Fruit fly (Drosophila melanogaster): Measurements from ENCODE around the gene Men-b.

The Men-b gene

DNA sequence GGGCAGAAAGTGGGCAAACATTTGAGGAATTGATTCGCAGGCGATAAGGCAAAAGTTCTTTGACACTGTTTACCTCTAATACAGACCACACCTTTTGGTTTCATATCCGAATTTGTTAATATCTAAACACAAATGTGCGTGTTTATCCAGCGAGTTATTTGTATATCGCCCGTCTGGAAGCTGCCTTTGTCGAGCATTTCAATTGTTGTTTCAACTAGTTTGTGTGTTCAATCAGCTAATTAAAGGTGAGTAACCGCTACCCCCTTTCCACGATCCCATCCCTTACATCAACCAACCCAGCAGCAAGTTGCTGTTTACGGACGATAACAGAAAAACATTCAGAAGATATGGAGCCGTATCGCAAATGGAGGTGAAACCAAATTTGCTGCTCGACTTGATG is 20.1 kb upstream of the Men-b start (continued):
- TF ChIP-seq eve (GFP tag; optimal IDR thresholded peaks at IDR 0.05) (no peak), CG4707 (GFP tag; optimal IDR thresholded peaks at IDR 0.05) (no peak), Fer2 (tag; optimal IDR thresholded peaks at IDR 0.05) (peak; percentile 13), H2.0 (GFP tag; IDR thresholded peaks at IDR 0.05) (0 out of 2 replicates have a peak, but pooled peaks have one; percentile 12), fru (optimal IDR thresholded peaks at IDR 0.05) (no peak), CG7928 (GFP tag; optimal IDR thresholded peaks at IDR 0.05) (peak; percentile 9), ato (GFP tag; IDR thresholded peaks at IDR 0.05; ENCODE audit: partially characterized antibody) (no peak), en (GFP tag; optimal IDR thresholded peaks at IDR 0.05) (no peak), mirr (GFP tag; optimal IDR thresholded peaks at IDR 0.05) (peak; percentile 54), Dref (GFP tag; IDR thresholded peaks at IDR 0.05) (no peak), HmgZ (tag; optimal IDR thresholded peaks at IDR 0.05) (peak; percentile 54), CG13296 (GFP tag; optimal IDR thresholded peaks at IDR 0.05) (peak; percentile 61), Bdp1 (GFP tag; optimal IDR thresholded peaks at IDR 0.05) (no peak), NK7.1 (GFP tag; optimal IDR thresholded peaks at IDR 0.05) (no peak), CG10431 (GFP tag; optimal IDR thresholded peaks at IDR 0.05) (no peak), Gsc (GFP tag; IDR thresholded peaks at IDR 0.05) (no peak), CG11723 (GFP tag; optimal IDR thresholded peaks at IDR 0.05) (peak; percentile 17), odd (GFP tag; optimal IDR thresholded peaks at IDR 0.05) (peak; percentile 36), B-H2 (GFP tag; optimal IDR thresholded peaks at IDR 0.05) (peak; percentile 71), pfk (GFP tag; optimal IDR thresholded peaks at IDR 0.05) (no peak), NC2α (GFP tag; optimal IDR thresholded peaks at IDR 0.05) (no peak), Pdp1 (GFP tag; optimal IDR thresholded peaks at IDR 0.05) (peak in 1 of 2 experiments; percentile 16), CG11247 (GFP tag; IDR thresholded peaks at IDR 0.05) (peak; percentile 48; the same call in 1 of the 2 replicates), danr (GFP tag; IDR thresholded peaks at IDR 0.05) (no peak), sr (GFP tag; IDR thresholded peaks at IDR 0.05) (no peak), jing (GFP tag; optimal IDR thresholded peaks at IDR 0.05) (no peak), CG14441 (GFP tag; IDR thresholded peaks at IDR 0.05) (no peak), repo (GFP tag; optimal IDR thresholded peaks at IDR 0.05) (no peak), Doc2 (GFP tag; IDR thresholded peaks at IDR 0.05) (no peak), Hey (tag; optimal IDR thresholded peaks at IDR 0.05) (peak; percentile 25), CG11504 (tag; optimal IDR thresholded peaks at IDR 0.05) (no peak), knrl (GFP tag; IDR thresholded peaks at IDR 0.05; ENCODE audit: partially characterized antibody) (no peak), CG11696 (GFP tag; IDR thresholded peaks at IDR 0.05) (no peak), Bteb2 (GFP tag; optimal IDR thresholded peaks at IDR 0.05) (peak; percentile 14), nau (GFP tag; optimal IDR thresholded peaks at IDR 0.05) (no peak), Asciz (GFP tag; optimal IDR thresholded peaks at IDR 0.05) (peak; percentile 35), exex (tag; optimal IDR thresholded peaks at IDR 0.05) (peak; percentile 40), Atf6 (GFP tag; IDR thresholded peaks at IDR 0.05) (peak; percentile 84), CoRest (tag; optimal IDR thresholded peaks at IDR 0.05) (peak; percentile 1), CrebB (tag; optimal IDR thresholded peaks at IDR 0.05) (peak; percentile 57), CG15011 (GFP tag; optimal IDR thresholded peaks at IDR 0.05) (peak; percentile 56), Deaf1 (tag; optimal IDR thresholded peaks at IDR 0.05) (no peak), gcm2 (GFP tag; optimal IDR thresholded peaks at IDR 0.05) (no peak), Hmr (GFP tag; optimal IDR thresholded peaks at IDR 0.05) (peak; percentile 87), Gug (GFP tag; IDR thresholded peaks at IDR 0.05) (no peak), CG8924 (tag; optimal IDR thresholded peaks at IDR 0.05) (no peak), CG7745 (tag; optimal IDR thresholded peaks at IDR 0.05) (no peak), CG13775 (GFP tag; optimal IDR thresholded peaks at IDR 0.05) (no peak), trh (GFP tag; optimal IDR thresholded peaks at IDR 0.05) (no peak), CG8388 (GFP tag; optimal IDR thresholded peaks at IDR 0.05) (no peak), CG17829 (tag; optimal IDR thresholded peaks at IDR 0.05) (no peak), Rx (GFP tag; IDR thresholded peaks at IDR 0.05) (no peak)

Data from whole organism, embryonic.